Fruit fly (Drosophila melanogaster): ENCODE results near the gene CG7872.
A peak's percentile ranks its signal among the peaks of the same experiment; 100 is the strongest.

Gene CG7872

DNA sequence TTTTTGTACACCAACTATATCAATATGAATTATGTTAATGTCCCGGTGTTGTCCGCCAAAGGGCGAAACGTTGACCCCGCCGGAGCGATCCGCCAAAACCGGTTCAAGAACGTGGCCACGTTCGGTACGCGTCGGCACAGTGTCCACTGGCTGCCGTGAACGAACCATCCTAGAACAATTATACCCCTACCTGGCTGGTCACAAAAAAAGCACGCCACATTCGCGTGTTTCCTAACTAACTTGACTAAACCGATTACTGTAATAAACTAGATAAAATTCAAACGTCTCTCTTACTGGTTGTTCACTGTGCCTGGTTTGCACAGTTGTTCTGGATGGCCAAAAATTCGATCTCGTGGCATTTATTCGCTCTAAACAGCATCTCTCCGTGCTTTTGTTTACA is 1.6 kb downstream of the CG7872 start (continued):
- TF ChIP-seq CG30403 (GFP tag; optimal IDR thresholded peaks at IDR 0.05) (peak; percentile 88), pnt (GFP tag; optimal IDR thresholded peaks at IDR 0.05) (peak; percentile 91), CG11696 (GFP tag; IDR thresholded peaks at IDR 0.05) (peak; percentile 83), slou (GFP tag; optimal IDR thresholded peaks at IDR 0.05) (peak; percentile 77), CG15514 (GFP tag; optimal IDR thresholded peaks at IDR 0.05) (peak; percentile 84), HmgZ (tag; optimal IDR thresholded peaks at IDR 0.05) (peak; percentile 94), Sin3A (optimal IDR thresholded peaks at IDR 0.05) (no peak), hbn (GFP tag; IDR thresholded peaks at IDR 0.05; ENCODE audit: partially characterized antibody) (no peak), CG18764 (GFP tag; optimal IDR thresholded peaks at IDR 0.05) (peak; percentile 84), Six4 (GFP tag; optimal IDR thresholded peaks at IDR 0.05) (peak; percentile 76), aop (GFP tag; IDR thresholded peaks at IDR 0.05) (peak; percentile 80; the same call in 1 of the 2 replicates), dimm (GFP tag; IDR thresholded peaks at IDR 0.05) (peak; percentile 75), ttk (GFP tag; IDR thresholded peaks at IDR 0.05) (peak; percentile 82), Hr51 (GFP tag; optimal IDR thresholded peaks at IDR 0.05) (peak in 1 of 2 experiments; percentile 88), psq (GFP tag; optimal IDR thresholded peaks at IDR 0.05) (peak; percentile 28), CG10267 (tag; optimal IDR thresholded peaks at IDR 0.05) (peak; percentile 78), twi (tag; optimal IDR thresholded peaks at IDR 0.05) (peak; percentile 80), CG2129 (GFP tag; IDR thresholded peaks at IDR 0.05; ENCODE audit: partially characterized antibody) (no peak), CG2120 (GFP tag; optimal IDR thresholded peaks at IDR 0.05) (peak; percentile 96), fd3F (GFP tag; optimal IDR thresholded peaks at IDR 0.05) (peak; percentile 89), vvl (GFP tag; IDR thresholded peaks at IDR 0.05) (peak; percentile 95), pzg (GFP tag; optimal IDR thresholded peaks at IDR 0.05) (peak; percentile 22), ci (GFP tag; IDR thresholded peaks at IDR 0.05) (peak; percentile 96), Sox102F (GFP tag; optimal IDR thresholded peaks at IDR 0.05) (peak; percentile 84), CG3995 (GFP tag; optimal IDR thresholded peaks at IDR 0.05) (peak; percentile 74), Hr3 (GFP tag; optimal IDR thresholded peaks at IDR 0.05) (peak; percentile 83), Dbx (GFP tag; IDR thresholded peaks at IDR 0.05) (peak; percentile 93), CG8281 (tag; optimal IDR thresholded peaks at IDR 0.05) (peak; percentile 70), mirr (GFP tag; optimal IDR thresholded peaks at IDR 0.05) (peak; percentile 90), Stat92E (GFP tag; optimal IDR thresholded peaks at IDR 0.05) (no peak), luna (GFP tag; optimal IDR thresholded peaks at IDR 0.05) (peak; percentile 88), Dad (GFP tag; optimal IDR thresholded peaks at IDR 0.05) (peak; percentile 92), CG10321 (GFP tag; IDR thresholded peaks at IDR 0.05) (peak; percentile 71), br (optimal IDR thresholded peaks at IDR 0.05) (no peak), kay (GFP tag; optimal IDR thresholded peaks at IDR 0.05) (peak; percentile 77), oc (tag; optimal IDR thresholded peaks at IDR 0.05) (peak; percentile 83), CG12942 (GFP tag; optimal IDR thresholded peaks at IDR 0.05) (peak; percentile 84), ems (GFP tag; optimal IDR thresholded peaks at IDR 0.05) (peak; percentile 90), Jarid2 (GFP tag; optimal IDR thresholded peaks at IDR 0.05) (no peak), CG2875 (GFP tag; optimal IDR thresholded peaks at IDR 0.05) (peak; percentile 73), zen (tag; optimal IDR thresholded peaks at IDR 0.05) (peak; percentile 84), Vsx1 (GFP tag; optimal IDR thresholded peaks at IDR 0.05) (no peak), B-H1 (GFP tag; IDR thresholded peaks at IDR 0.05) (peak; percentile 87), CG2678 (tag; optimal IDR thresholded peaks at IDR 0.05) (peak; percentile 93), crp (GFP tag; optimal IDR thresholded peaks at IDR 0.05) (peak in 1 of 2 experiments; percentile 33), sens (GFP tag) (peak; percentile 98), CG31441 (GFP tag; IDR thresholded peaks at IDR 0.05) (peak; percentile 84), pb (GFP tag; optimal IDR thresholded peaks at IDR 0.05) (peak; percentile 83), lbe (GFP tag; optimal IDR thresholded peaks at IDR 0.05) (peak; percentile 98), CG9609 (GFP tag; optimal IDR thresholded peaks at IDR 0.05) (peak; percentile 90), CG10959 (GFP tag; IDR thresholded peaks at IDR 0.05) (peak; percentile 92)

Measured in whole organism, embryonic.